Fruit fly (Drosophila melanogaster): ENCODE results near the gene dia.

dia gene

dm6 chr2L:20760956-20761355 is 3.0 kb downstream of the dia start:
- TF ChIP-seq Clk (GFP tag; optimal IDR thresholded peaks at IDR 0.05) (no peak), Mnt (GFP tag; optimal IDR thresholded peaks at IDR 0.05) (peak; percentile 8), bab1 (GFP tag; optimal IDR thresholded peaks at IDR 0.05) (no peak), Hr96 (GFP tag; optimal IDR thresholded peaks at IDR 0.05) (no peak), CG7045 (GFP tag; optimal IDR thresholded peaks at IDR 0.05) (no peak), cic (GFP tag; optimal IDR thresholded peaks at IDR 0.05) (peak; percentile 15), ovo (GFP tag; optimal IDR thresholded peaks at IDR 0.05) (peak; percentile 91), CG5204 (GFP tag; optimal IDR thresholded peaks at IDR 0.05) (no peak), tj (GFP tag; optimal IDR thresholded peaks at IDR 0.05) (no peak), cnc (optimal IDR thresholded peaks at IDR 0.05) (peak; percentile 45 to 87), pad (GFP tag; optimal IDR thresholded peaks at IDR 0.05) (no peak)

dm6 chr2L:20761951-20762538 is 4.1 kb downstream of the dia start:
- TF ChIP-seq ovo (GFP tag; optimal IDR thresholded peaks at IDR 0.05): peak; percentile 61
- TF ChIP-seq pad (GFP tag; optimal IDR thresholded peaks at IDR 0.05): peak; percentile 62
- TF ChIP-seq CG7101 (tag; optimal IDR thresholded peaks at IDR 0.05): peak; percentile 91
- TF ChIP-seq kay (GFP tag; ENCODE audit: borderline replicate concordance): peak; percentile 88
- peak; percentile 50 for TF ChIP-seq Crg-1 (GFP tag; optimal IDR thresholded peaks at IDR 0.05)
- TF ChIP-seq CG7045 (GFP tag; optimal IDR thresholded peaks at IDR 0.05): peak; percentile 88
- peak; percentile 28 for TF ChIP-seq Clk (GFP tag; optimal IDR thresholded peaks at IDR 0.05)
- TF ChIP-seq Mnt (GFP tag; optimal IDR thresholded peaks at IDR 0.05): peak; percentile 45
- no peak for TF ChIP-seq cnc (optimal IDR thresholded peaks at IDR 0.05)
- peak; percentile 88 for TF ChIP-seq tj (GFP tag; optimal IDR thresholded peaks at IDR 0.05)
- TF ChIP-seq CG14711 (tag; optimal IDR thresholded peaks at IDR 0.05): peak; percentile 86
- TF ChIP-seq bab1 (GFP tag; optimal IDR thresholded peaks at IDR 0.05): peak; percentile 94
- peak; percentile 70 for TF ChIP-seq toe (GFP tag; optimal IDR thresholded peaks at IDR 0.05)
- TF ChIP-seq CG12768 (GFP tag; optimal IDR thresholded peaks at IDR 0.05): peak; percentile 73
- TF ChIP-seq CG11617 (GFP tag; optimal IDR thresholded peaks at IDR 0.05): peak; percentile 90
- TF ChIP-seq CG33017 (tag; optimal IDR thresholded peaks at IDR 0.05): peak; percentile 95
- TF ChIP-seq Hr96 (GFP tag; optimal IDR thresholded peaks at IDR 0.05): peak; percentile 44
- peak; percentile 20 for TF ChIP-seq cic (GFP tag; optimal IDR thresholded peaks at IDR 0.05)
- peak; percentile 61 for TF ChIP-seq CG1620 (GFP tag; optimal IDR thresholded peaks at IDR 0.05)
- peak; percentile 69 for TF ChIP-seq CG5204 (GFP tag; optimal IDR thresholded peaks at IDR 0.05)

- TF ChIP-seq toe (GFP tag; optimal IDR thresholded peaks at IDR 0.05) (no peak), CG7045 (GFP tag; optimal IDR thresholded peaks at IDR 0.05) (no peak), tj (GFP tag; optimal IDR thresholded peaks at IDR 0.05) (no peak), CG33017 (tag; optimal IDR thresholded peaks at IDR 0.05) (no peak), CG5204 (GFP tag; optimal IDR thresholded peaks at IDR 0.05) (no peak), CG7101 (tag; optimal IDR thresholded peaks at IDR 0.05) (no peak), CG11617 (GFP tag; optimal IDR thresholded peaks at IDR 0.05) (no peak), kay (GFP tag; ENCODE audit: borderline replicate concordance) (no peak), bab1 (GFP tag; optimal IDR thresholded peaks at IDR 0.05) (no peak)
Measured at dm6 chr2L:20764663-20765062, 6.7 kb downstream of the dia start.

- no peak for TF ChIP-seq Clk (GFP tag; optimal IDR thresholded peaks at IDR 0.05)
Measured at dm6 chr2L:20768568-20769071, 10.7 kb downstream of the dia start.

- TF ChIP-seq Hr96 (GFP tag; optimal IDR thresholded peaks at IDR 0.05) (peak; percentile 37), CG14711 (tag; optimal IDR thresholded peaks at IDR 0.05) (no peak), CG12768 (GFP tag; optimal IDR thresholded peaks at IDR 0.05) (peak; percentile 30), pad (GFP tag; optimal IDR thresholded peaks at IDR 0.05) (peak; percentile 93), cic (GFP tag; optimal IDR thresholded peaks at IDR 0.05) (no peak), kay (GFP tag; ENCODE audit: borderline replicate concordance) (no peak), Clk (GFP tag; optimal IDR thresholded peaks at IDR 0.05) (no peak), tj (GFP tag; optimal IDR thresholded peaks at IDR 0.05) (peak; percentile 5), Crg-1 (GFP tag; optimal IDR thresholded peaks at IDR 0.05) (no peak), toe (GFP tag; optimal IDR thresholded peaks at IDR 0.05) (no peak), bab1 (GFP tag; optimal IDR thresholded peaks at IDR 0.05) (peak; percentile 5), CG7101 (tag; optimal IDR thresholded peaks at IDR 0.05) (peak; percentile 33), ovo (GFP tag; optimal IDR thresholded peaks at IDR 0.05) (peak; percentile 29), Mnt (GFP tag; optimal IDR thresholded peaks at IDR 0.05) (no peak), CG7045 (GFP tag; optimal IDR thresholded peaks at IDR 0.05) (peak; percentile 5), CG11617 (GFP tag; optimal IDR thresholded peaks at IDR 0.05) (no peak), cnc (optimal IDR thresholded peaks at IDR 0.05) (no peak), CG1620 (GFP tag; optimal IDR thresholded peaks at IDR 0.05) (no peak), CG33017 (tag; optimal IDR thresholded peaks at IDR 0.05) (no peak), CG5204 (GFP tag; optimal IDR thresholded peaks at IDR 0.05) (no peak)
Measured at dm6 chr2L:20770242-20770769, 12.4 kb downstream of the dia start, which contains the start of gene cad. cad (plus strand) TSS chr2L:20770731.

- no peak for TF ChIP-seq CG1620 (GFP tag; optimal IDR thresholded peaks at IDR 0.05)
- peak; percentile 5 for TF ChIP-seq CG11617 (GFP tag; optimal IDR thresholded peaks at IDR 0.05)
- TF ChIP-seq cnc (optimal IDR thresholded peaks at IDR 0.05): no peak
- peak; percentile 56 for TF ChIP-seq kay (GFP tag; ENCODE audit: borderline replicate concordance)
- no peak for TF ChIP-seq Mnt (GFP tag; optimal IDR thresholded peaks at IDR 0.05)
- no peak for TF ChIP-seq ovo (GFP tag; optimal IDR thresholded peaks at IDR 0.05)
- no peak for TF ChIP-seq Clk (GFP tag; optimal IDR thresholded peaks at IDR 0.05)
- TF ChIP-seq CG5204 (GFP tag; optimal IDR thresholded peaks at IDR 0.05): no peak
- TF ChIP-seq Hr96 (GFP tag; optimal IDR thresholded peaks at IDR 0.05): no peak
- TF ChIP-seq tj (GFP tag; optimal IDR thresholded peaks at IDR 0.05): no peak
- TF ChIP-seq cic (GFP tag; optimal IDR thresholded peaks at IDR 0.05): peak; percentile 41
- TF ChIP-seq CG33017 (tag; optimal IDR thresholded peaks at IDR 0.05): peak; percentile 24
- TF ChIP-seq CG7045 (GFP tag; optimal IDR thresholded peaks at IDR 0.05): peak; percentile 28
- TF ChIP-seq CG7101 (tag; optimal IDR thresholded peaks at IDR 0.05): no peak
- no peak for TF ChIP-seq bab1 (GFP tag; optimal IDR thresholded peaks at IDR 0.05)
- TF ChIP-seq pad (GFP tag; optimal IDR thresholded peaks at IDR 0.05): no peak
- no peak for TF ChIP-seq CG12768 (GFP tag; optimal IDR thresholded peaks at IDR 0.05)
- no peak for TF ChIP-seq CG14711 (tag; optimal IDR thresholded peaks at IDR 0.05)
- no peak for TF ChIP-seq Crg-1 (GFP tag; optimal IDR thresholded peaks at IDR 0.05)
- TF ChIP-seq toe (GFP tag; optimal IDR thresholded peaks at IDR 0.05): peak; percentile 3
Measured at dm6 chr2L:20773453-20774054, 15.6 kb downstream of the dia start.
